Worm (Caenorhabditis elegans): ENCODE results near the gene nhr-257.

nhr-257 gene

DNA sequence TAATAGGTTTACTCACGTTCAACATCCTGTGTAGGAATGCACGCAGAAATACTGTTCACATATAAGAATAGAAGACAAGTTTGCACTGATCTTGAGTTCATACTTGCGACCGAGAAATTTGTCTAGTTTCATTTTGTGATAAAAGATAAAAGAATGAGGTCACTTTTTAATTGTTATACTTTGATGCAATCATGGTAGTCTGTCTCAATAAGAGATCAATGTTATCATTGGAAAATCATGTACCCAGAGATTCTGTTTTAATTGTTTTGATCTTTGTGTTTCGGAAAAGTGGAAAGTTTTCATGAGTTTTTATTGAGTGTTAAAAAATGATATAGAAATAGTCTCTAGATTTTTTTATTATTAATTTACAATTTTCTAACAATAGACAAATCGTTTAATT, 20.4 kb upstream of the nhr-257 start, which contains the start of gene F54D10.9:
Gene F54D10.9 (minus strand): TSS at position 101 of the 400 bp plus-strand sequence.
- TF ChIP-seq W03F9.2 (tag; optimal IDR thresholded peaks at IDR 0.05): no peak
- TF ChIP-seq him-1 (tag; optimal IDR thresholded peaks at IDR 0.05): no peak
- no peak for TF ChIP-seq dao-5 (tag; optimal IDR thresholded peaks at IDR 0.05)

DNA sequence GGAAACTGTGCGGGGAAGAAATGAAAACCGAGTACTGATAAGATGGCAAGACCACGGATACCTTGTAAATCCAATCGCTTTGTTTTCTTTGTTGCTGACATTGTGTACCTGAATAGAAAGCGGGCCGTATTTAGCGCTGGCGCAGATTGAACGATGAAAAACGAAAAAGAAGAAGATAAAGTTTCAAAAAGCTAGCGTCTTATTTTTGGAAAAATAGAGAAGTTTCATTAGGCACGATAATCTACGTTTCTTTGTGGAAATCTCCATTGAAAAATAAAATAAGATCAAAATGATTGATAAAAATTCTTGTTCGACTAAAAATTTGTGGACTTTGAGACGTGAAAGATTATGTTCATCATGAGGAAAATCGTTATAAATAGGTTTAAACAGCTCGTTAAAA, 16.8 kb upstream of the nhr-257 start, which contains the start of gene oac-4:
Gene oac-4 (minus strand): TSS at position 101 of the 400 bp plus-strand sequence.
- no peak for TF ChIP-seq W03F9.2 (tag; optimal IDR thresholded peaks at IDR 0.05)
- TF ChIP-seq him-1 (tag; optimal IDR thresholded peaks at IDR 0.05): no peak
- TF ChIP-seq dao-5 (tag; optimal IDR thresholded peaks at IDR 0.05): no peak

DNA sequence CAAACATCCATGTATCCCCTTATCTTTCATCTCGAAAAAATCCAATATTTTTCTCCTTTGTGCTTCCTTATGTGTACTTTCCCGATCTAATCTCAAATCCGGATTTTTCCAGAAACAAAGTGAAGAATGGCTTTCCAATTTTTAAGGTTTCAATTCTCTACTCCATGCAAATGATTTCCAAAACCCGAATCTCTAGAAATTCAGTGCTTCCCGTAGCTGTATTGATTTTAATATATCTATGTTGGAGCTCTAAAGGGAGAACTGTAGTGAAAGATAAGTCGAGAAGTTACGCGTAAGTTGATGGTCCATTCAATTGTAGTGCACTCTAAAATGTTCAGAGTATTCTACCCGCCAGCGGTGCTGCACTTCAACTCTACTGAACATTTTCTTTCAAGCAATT, 13.2 kb upstream of the nhr-257 start, which contains the start of gene C17A2.4:
Gene C17A2.4 (plus strand): TSS at position 301 of the 400 bp plus-strand sequence.
- TF ChIP-seq him-1 (tag; optimal IDR thresholded peaks at IDR 0.05): no peak
- TF ChIP-seq W03F9.2 (tag; optimal IDR thresholded peaks at IDR 0.05): no peak
- no peak for TF ChIP-seq dao-5 (tag; optimal IDR thresholded peaks at IDR 0.05)

DNA sequence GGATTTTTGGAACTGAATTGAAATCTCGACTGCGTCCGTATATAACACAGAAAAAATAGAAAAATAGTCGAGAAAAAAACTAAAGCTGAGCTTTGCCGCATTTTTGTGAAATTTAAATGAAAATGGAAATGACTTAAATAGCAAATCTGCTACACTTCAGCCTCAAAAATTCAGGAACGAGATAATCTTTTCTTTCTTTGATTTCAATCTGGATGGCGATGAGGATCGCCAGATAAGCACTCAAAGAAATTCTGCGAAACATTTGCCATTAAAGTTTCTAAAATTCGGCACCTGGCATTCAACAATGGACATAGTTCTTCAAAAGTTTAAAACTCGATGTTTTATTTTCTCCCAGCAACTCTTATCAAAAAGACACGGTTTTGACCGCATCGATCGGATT, 9.4 kb upstream of the nhr-257 start, which contains the start of the genes C17A2.7 and C17A2.3:
Gene C17A2.7 (minus strand): TSS at position 101 of the 400 bp plus-strand sequence.
Gene C17A2.3 (plus strand): TSS at position 305 of the 400 bp plus-strand sequence.
- TF ChIP-seq him-1 (tag; optimal IDR thresholded peaks at IDR 0.05): no peak
- no peak for TF ChIP-seq W03F9.2 (tag; optimal IDR thresholded peaks at IDR 0.05)
- TF ChIP-seq dao-5 (tag; optimal IDR thresholded peaks at IDR 0.05): no peak

DNA sequence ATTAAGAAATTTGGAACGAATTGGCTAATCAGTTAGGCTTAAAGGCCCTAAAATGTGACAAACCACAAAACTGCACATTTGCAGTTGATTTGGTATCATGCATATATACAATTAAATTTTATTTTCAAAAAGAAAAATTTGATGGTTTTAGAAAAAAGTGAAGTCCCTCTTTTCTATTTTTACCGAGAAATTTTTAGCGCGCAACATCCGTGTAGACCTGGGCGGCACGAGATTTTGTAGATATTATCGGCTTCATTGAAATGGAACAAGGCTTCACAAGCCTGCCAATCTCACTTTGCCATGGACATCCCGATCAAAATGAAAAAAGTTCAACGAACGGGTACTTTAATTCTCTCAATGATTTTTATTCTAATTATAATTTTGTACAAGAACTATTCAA, 6.7 kb upstream of the nhr-257 start, which contains the start of gene C17A2.2:
Gene C17A2.2 (plus strand): TSS at position 301 of the 400 bp plus-strand sequence.
- TF ChIP-seq him-1 (tag; optimal IDR thresholded peaks at IDR 0.05): no peak
- no peak for TF ChIP-seq W03F9.2 (tag; optimal IDR thresholded peaks at IDR 0.05)
- no peak for TF ChIP-seq dao-5 (tag; optimal IDR thresholded peaks at IDR 0.05)

DNA sequence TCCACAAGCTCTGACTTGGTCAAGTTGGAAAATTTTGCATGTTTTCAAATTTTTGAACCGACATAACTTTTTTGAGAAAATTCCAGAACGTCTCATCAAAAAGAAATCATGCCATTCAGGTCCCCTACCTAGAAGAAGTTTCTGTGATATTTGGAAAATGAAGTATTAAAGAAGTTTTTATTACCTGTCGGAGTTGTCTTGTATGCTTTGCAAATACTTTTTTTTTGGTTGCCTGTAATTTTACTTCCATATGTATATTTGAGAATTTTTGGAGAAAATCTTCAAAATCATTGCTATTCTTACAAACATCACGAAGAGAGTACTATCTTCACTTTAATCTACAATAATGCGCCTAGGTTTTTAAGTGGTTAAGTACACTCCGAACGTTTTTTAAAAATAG, 2.1 kb upstream of the nhr-257 start, which contains the start of gene nhr-72:
Gene nhr-72 (minus strand): TSS at position 101 of the 400 bp plus-strand sequence.
- TF ChIP-seq him-1 (tag; optimal IDR thresholded peaks at IDR 0.05) (no peak), dao-5 (tag; optimal IDR thresholded peaks at IDR 0.05) (no peak), W03F9.2 (tag; optimal IDR thresholded peaks at IDR 0.05) (no peak)

DNA sequence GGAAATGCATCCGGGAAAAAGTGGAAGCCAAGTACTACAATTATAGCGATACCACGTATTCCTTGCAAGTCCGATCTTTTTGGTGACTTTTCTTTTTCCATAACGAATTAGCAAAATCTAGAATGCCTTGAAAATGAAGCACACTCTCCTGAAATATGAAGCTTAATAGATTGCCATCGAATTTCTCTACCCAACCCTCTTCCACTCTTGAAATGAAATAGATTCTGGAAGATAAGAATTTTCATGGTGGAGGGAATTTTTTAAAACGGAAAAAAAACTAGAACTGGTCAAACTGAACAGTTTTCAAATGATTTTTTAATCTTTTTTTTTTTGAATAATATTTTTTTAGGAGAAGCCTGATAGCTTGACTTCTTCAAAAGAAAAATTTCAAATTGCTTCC, 8.1 kb downstream of the nhr-257 start, which contains the start of gene oac-11:
Gene oac-11 (minus strand): TSS at position 101 of the 400 bp plus-strand sequence.
- TF ChIP-seq dao-5 (tag; optimal IDR thresholded peaks at IDR 0.05): no peak
- TF ChIP-seq him-1 (tag; optimal IDR thresholded peaks at IDR 0.05): no peak
- TF ChIP-seq W03F9.2 (tag; optimal IDR thresholded peaks at IDR 0.05): no peak

DNA sequence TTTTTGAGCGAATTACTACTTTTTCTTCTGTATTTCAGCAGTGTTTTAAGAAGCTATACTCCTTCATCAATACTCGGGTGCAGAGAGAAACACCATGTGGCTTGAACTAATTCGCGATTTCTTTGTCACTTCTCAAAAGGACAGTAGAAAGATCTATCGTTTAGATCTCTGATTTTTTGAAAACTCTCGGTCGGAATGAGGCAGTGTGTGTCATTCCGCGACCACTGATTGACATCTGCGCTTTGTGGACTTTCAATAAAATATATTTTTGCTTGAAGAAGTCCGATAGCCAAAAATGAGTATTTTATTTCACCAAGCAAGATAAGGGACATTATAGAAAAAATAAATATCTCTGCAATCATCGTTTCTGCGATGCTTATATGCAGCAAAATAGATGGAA, 9.3 kb downstream of the nhr-257 start:
- TF ChIP-seq him-1 (tag; optimal IDR thresholded peaks at IDR 0.05) (no peak), dao-5 (tag; optimal IDR thresholded peaks at IDR 0.05) (no peak), W03F9.2 (tag; optimal IDR thresholded peaks at IDR 0.05) (no peak)

DNA sequence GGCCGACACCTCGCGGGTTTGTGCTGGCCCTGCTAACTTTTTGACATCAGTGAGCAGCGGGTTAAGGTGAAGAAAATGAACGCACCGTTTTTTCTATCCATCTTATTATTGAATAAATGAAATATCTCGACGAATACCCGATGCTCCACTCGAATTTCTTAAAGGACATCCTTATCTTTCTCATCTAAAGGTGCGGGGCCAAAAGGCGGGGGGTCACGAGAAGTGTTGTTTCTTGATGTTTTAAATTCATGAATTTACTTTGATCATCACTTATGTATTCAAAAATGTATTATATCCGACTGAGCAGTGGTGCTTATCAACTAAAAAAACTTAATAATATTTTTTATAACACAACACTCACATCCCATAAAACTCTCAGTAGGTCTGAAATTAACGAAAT, 11.9 kb downstream of the nhr-257 start, which contains the start of gene nhr-261:
Gene nhr-261 (minus strand): TSS at position 101 of the 400 bp plus-strand sequence.
- no peak for TF ChIP-seq dao-5 (tag; optimal IDR thresholded peaks at IDR 0.05)
- TF ChIP-seq him-1 (tag; optimal IDR thresholded peaks at IDR 0.05): no peak
- TF ChIP-seq W03F9.2 (tag; optimal IDR thresholded peaks at IDR 0.05): no peak

DNA sequence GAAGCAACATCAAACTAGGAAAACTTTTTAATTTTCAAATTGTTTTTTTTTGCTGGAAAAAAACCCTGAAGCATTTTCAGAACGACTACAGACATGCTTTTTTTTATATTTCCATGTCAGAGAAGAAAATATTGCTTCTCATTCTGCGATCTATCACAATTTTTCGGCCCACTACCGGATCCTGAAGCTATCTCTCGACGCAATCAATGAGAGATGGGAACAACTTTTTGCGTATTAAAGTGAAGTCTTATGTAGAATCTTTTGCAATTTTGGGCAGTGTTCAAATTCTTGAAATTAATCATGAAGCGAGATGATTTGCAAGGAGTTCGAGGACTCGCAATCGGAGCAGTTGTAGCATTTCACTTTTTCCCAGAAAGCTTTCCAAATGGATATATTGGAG, 16.8 kb downstream of the nhr-257 start, which contains the start of gene oac-10:
Gene oac-10 (plus strand): TSS at position 301 of the 400 bp plus-strand sequence.
- TF ChIP-seq him-1 (tag; optimal IDR thresholded peaks at IDR 0.05): no peak
- TF ChIP-seq W03F9.2 (tag; optimal IDR thresholded peaks at IDR 0.05): no peak
- no peak for TF ChIP-seq dao-5 (tag; optimal IDR thresholded peaks at IDR 0.05)

DNA sequence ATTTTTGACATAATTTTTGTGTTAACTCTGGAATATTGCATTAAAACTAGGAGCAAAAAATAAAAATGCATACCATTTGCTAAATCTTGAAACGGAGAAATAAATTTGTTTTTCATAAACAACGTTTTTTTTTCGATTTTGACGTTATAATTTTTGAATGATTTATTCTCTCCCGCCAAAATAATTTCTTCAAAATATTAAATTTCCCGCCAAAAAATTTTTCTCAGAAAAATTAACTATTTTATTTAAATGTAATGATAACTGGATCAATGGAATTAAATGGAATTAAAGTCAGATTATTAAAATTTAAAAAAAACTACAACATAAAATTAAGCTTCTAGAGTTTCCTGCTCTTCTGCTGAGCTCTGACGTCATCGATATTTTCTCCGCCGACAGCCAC, 24.4 kb downstream of the nhr-257 start, which contains the start of gene nep-3:
Gene nep-3 (minus strand): TSS at position 101 of the 400 bp plus-strand sequence.
- TF ChIP-seq W03F9.2 (tag; optimal IDR thresholded peaks at IDR 0.05) (no peak), him-1 (tag; optimal IDR thresholded peaks at IDR 0.05) (no peak), dao-5 (tag; optimal IDR thresholded peaks at IDR 0.05) (no peak)

DNA sequence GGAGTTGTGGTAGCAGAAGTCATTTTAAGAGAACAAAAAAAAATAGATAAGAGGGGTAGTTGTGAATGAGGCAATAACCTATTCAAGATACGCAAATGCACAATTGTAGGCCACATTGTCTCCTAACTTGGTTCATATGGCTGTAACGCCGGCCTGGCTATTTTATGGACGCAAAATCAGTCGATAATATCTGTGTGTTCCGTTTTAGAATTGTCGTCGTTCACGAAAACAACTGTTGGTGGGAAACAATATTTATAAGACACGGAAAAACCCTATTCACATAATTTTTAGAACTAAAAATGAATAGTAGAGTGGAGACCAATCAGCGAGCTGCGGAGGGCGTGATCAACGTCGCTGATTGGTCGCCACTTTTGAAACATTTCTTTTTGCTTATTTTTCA, 25.1 kb downstream of the nhr-257 start, which contains the start of gene sdz-7:
Gene sdz-7 (minus strand): TSS at position 101 of the 400 bp plus-strand sequence.
- TF ChIP-seq him-1 (tag; optimal IDR thresholded peaks at IDR 0.05) (no peak), dao-5 (tag; optimal IDR thresholded peaks at IDR 0.05) (no peak), W03F9.2 (tag; optimal IDR thresholded peaks at IDR 0.05) (no peak)

DNA sequence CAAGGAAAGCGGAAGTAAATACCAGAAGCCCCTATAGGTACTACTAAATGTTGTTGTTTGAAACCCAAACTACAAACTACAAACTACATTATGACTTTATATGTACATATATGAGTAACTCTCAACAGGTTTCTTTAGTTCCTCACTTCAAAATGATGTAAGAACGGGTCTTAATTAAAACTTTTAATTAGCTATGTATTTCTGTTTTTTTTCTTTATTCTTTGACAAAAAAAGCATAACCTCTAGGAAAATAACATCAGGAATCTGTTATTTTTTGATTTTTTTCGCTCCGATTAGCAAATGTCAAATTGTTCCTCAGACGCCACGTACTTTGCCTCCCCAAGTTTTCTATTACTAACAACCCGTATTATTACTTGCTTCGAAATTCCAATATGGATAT, 25.6 kb downstream of the nhr-257 start, which contains the start of gene srh-250:
Gene srh-250 (plus strand): TSS at position 301 of the 400 bp plus-strand sequence.
- TF ChIP-seq W03F9.2 (tag; optimal IDR thresholded peaks at IDR 0.05) (no peak), dao-5 (tag; optimal IDR thresholded peaks at IDR 0.05) (no peak), him-1 (tag; optimal IDR thresholded peaks at IDR 0.05) (no peak)

DNA sequence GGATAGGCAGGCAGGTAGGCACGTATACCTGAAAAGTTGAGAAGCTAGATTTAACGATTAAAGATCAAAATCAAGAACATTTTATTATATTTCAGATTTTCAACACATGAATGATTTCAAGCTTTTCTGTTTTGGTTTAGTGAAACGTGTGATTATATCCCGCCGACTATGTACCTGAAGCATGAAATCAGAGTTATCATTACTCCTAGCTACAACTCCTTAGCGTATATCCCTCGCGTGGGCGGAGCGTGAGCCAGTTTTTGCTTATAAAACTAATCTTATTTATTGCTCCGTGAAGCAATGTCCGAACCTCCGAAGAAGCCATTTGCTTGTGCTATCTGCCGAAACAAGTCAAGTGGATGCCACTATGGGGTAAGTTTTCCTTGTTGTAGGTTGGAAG, 27.2 kb downstream of the nhr-257 start, which contains the start of gene nhr-166:
Gene nhr-166 (plus strand): TSS at position 301 of the 400 bp plus-strand sequence.
- TF ChIP-seq dao-5 (tag; optimal IDR thresholded peaks at IDR 0.05) (no peak), W03F9.2 (tag; optimal IDR thresholded peaks at IDR 0.05) (no peak), him-1 (tag; optimal IDR thresholded peaks at IDR 0.05) (no peak)
